Worm (Caenorhabditis elegans) whole organism, midembryonic: ENCODE results near the gene H20J04.4.
A peak's percentile ranks its signal among the peaks of the same experiment; 100 is the strongest.

Source experiments
- T22C8.4 ChIP-seq: fragments of 200-800 bp; sonication (Bioruptor generic); IDR thresholded peaks from 2 replicates; pipeline ENCODE4 v1.3.6; 2022; ENCODE audit warnings: missing genetic modification characterization, missing compliant biosample characterization
- cog-1 ChIP-seq: sonication (generic microtip); optimal IDR thresholded peaks from 2 replicates; lab custom pipeline; 2016; ENCODE audit warnings: missing genetic modification characterization, missing compliant biosample characterization
- flt-1 ChIP-seq: fragments of 200-800 bp; sonication (Bioruptor generic); IDR thresholded peaks from 2 replicates; pipeline ENCODE4 v1.3.6; 2022; ENCODE audit warnings: missing genetic modification characterization, missing compliant biosample characterization
- klf-2 ChIP-seq: fragments of 200-800 bp; sonication (Bioruptor generic); conservative IDR thresholded peaks from 2 replicates; pipeline ENCODE4 v1.3.6; 2022; ENCODE audit warnings: missing genetic modification reagents, missing genetic modification characterization, missing compliant biosample characterization
- med-1 ChIP-seq: sonication (generic microtip); optimal IDR thresholded peaks from 2 replicates; lab custom pipeline; 2017; ENCODE audit warnings: missing genetic modification characterization, mild to moderate bottlenecking, missing compliant biosample characterization, antibody characterized with exemption, missing genetic modification reagents; ENCODE audit not compliant: insufficient read depth
- ref-1 ChIP-seq: fragments of 200-800 bp; sonication (Bioruptor generic); conservative IDR thresholded peaks from 2 replicates; pipeline ENCODE4 v1.3.6; 2022; ENCODE audit warnings: missing genetic modification reagents, missing genetic modification characterization, missing compliant biosample characterization
- tab-1 ChIP-seq: fragments of 200-800 bp; sonication (Bioruptor generic); IDR thresholded peaks from 2 replicates; pipeline ENCODE4 v1.3.6; 2022; ENCODE audit warnings: missing genetic modification characterization, missing compliant biosample characterization
- ztf-23 ChIP-seq: fragments of 200-800 bp; sonication (Bioruptor generic); IDR thresholded peaks from 2 replicates; pipeline ENCODE4 v1.3.6; 2022; ENCODE audit warnings: missing genetic modification reagents, missing genetic modification characterization, missing compliant biosample characterization
- ztf-29 ChIP-seq: fragments of 200-800 bp; sonication (Bioruptor generic); IDR thresholded peaks from 2 replicates; pipeline ENCODE4 v1.3.6; 2022; ENCODE audit warnings: missing genetic modification reagents, missing genetic modification characterization, missing compliant biosample characterization

H20J04.4 gene

ce11 chrII:4376295-4377172 lies 47.7 kb downstream of the H20J04.4 start, which contains the start of gene ntl-2:
Gene ntl-2, minus strand, starts transcription at chrII:4376465.
- 0 out of 2 replicates have a peak, but pooled peaks have one; percentile 50 for TF ChIP-seq klf-2 (GFP tag; lab: Robert Waterston, UW)
- peak; percentile 78 for TF ChIP-seq ztf-23 (GFP tag; lab: Robert Waterston, UW)
- TF ChIP-seq T22C8.4 (GFP tag; lab: Robert Waterston, UW): 0 out of 2 replicates have a peak, but pooled peaks have one; percentile 11
- peak; percentile 70; the same call in 1 of the 2 replicates for TF ChIP-seq tab-1
- TF ChIP-seq flt-1 (GFP tag; lab: Robert Waterston, UW): peak; percentile 83; the same call in 1 of the 2 replicates
- TF ChIP-seq med-1 (GFP tag; lab: Kevin White, UChicago): no peak
- no peak for TF ChIP-seq ref-1 (GFP tag; lab: Robert Waterston, UW)
- TF ChIP-seq ztf-29 (GFP tag; lab: Robert Waterston, UW): peak; percentile 47; the same call in 1 of the 2 replicates
- peak; percentile 85 for TF ChIP-seq cog-1 (tag; lab: Kevin White, UChicago)

ce11 chrII:4378195-4378594 lies 49.4 kb downstream of the H20J04.4 start, which contains the start of gene B0286.1:
Gene B0286.1, plus strand, starts transcription at chrII:4378495.
- TF ChIP-seq T22C8.4 (GFP tag; lab: Robert Waterston, UW) (no peak), flt-1 (GFP tag; lab: Robert Waterston, UW) (no peak), cog-1 (tag; lab: Kevin White, UChicago) (no peak), klf-2 (GFP tag; lab: Robert Waterston, UW) (no peak), med-1 (GFP tag; lab: Kevin White, UChicago) (no peak), ref-1 (GFP tag; lab: Robert Waterston, UW) (no peak), ztf-29 (GFP tag; lab: Robert Waterston, UW) (no peak), tab-1 (no peak)

ce11 chrII:4383306-4383705 lies 54.5 kb downstream of the H20J04.4 start, which contains the start of gene fkh-6:
Gene fkh-6, minus strand, starts transcription at chrII:4383406.
- TF ChIP-seq T22C8.4 (GFP tag; lab: Robert Waterston, UW) (no peak), ztf-23 (GFP tag; lab: Robert Waterston, UW) (no peak), tab-1 (no peak), ztf-29 (GFP tag; lab: Robert Waterston, UW) (no peak), flt-1 (GFP tag; lab: Robert Waterston, UW) (no peak), cog-1 (tag; lab: Kevin White, UChicago) (no peak), med-1 (GFP tag; lab: Kevin White, UChicago) (no peak), klf-2 (GFP tag; lab: Robert Waterston, UW) (no peak), ref-1 (GFP tag; lab: Robert Waterston, UW) (no peak)
